Worm (Caenorhabditis elegans) whole organism, late embryonic: ENCODE data around the gene F36H5.12.
"Not testable (repeated sequence)": the region's sequence is repeated elsewhere in the genome, so short reads cannot be mapped to it uniquely, and the experiment has no call there.

ENCODE experiments used
- che-1 ChIP-seq: sonication (generic microtip); optimal IDR thresholded peaks from 2 replicates; lab custom pipeline; 2016; ENCODE audit warnings: mild to moderate bottlenecking, missing genetic modification characterization, missing compliant biosample characterization
- nhr-11 ChIP-seq: fragments of 150-350 bp; optimal IDR thresholded peaks from 2 replicates; lab custom pipeline; 2014; ENCODE audit warnings: missing biosample characterization, missing genetic modification characterization
- pqm-1 ChIP-seq: sonication (generic microtip); optimal IDR thresholded peaks from 2 replicates; lab custom pipeline; 2016; ENCODE audit warnings: missing genetic modification characterization, missing compliant biosample characterization
- rnt-1 ChIP-seq: sonication (generic microtip); optimal IDR thresholded peaks from 2 replicates; lab custom pipeline; 2016; ENCODE audit warnings: missing genetic modification characterization, missing compliant biosample characterization
- unc-42 ChIP-seq: sonication (generic microtip); optimal IDR thresholded peaks from 2 replicates; lab custom pipeline; 2016; ENCODE audit warnings: missing genotype, missing genetic modification characterization, missing compliant biosample characterization

- not testable (repeated sequence) for TF ChIP-seq rnt-1; pqm-1 (tag; lab: Kevin White, UChicago); nhr-11 (tag; lab: Kevin White, UChicago); unc-42; che-1 (tag; lab: Kevin White, UChicago)
These were observed 28.7 kb downstream of the F36H5.12 start, which contains the start of gene math-26 for ce11 chrII:1771347-1771746.
